Worm (Caenorhabditis elegans) whole organism, late embryonic: ENCODE data around the gene R186.8.

Source experiments
- C08G9.2 ChIP-seq: sonication (generic microtip); optimal IDR thresholded peaks from 2 replicates; lab custom pipeline; 2016; ENCODE audit warnings: mild to moderate bottlenecking, missing genetic modification characterization, moderate library complexity, missing compliant biosample characterization
- C38D4.7 ChIP-seq: fragments of 200-800 bp; sonication (Bioruptor generic); optimal IDR thresholded peaks from 2 replicates; lab custom pipeline; 2018; ENCODE audit warnings: mild to moderate bottlenecking, missing genetic modification characterization, moderate library complexity, missing compliant biosample characterization
- F13H6.1 ChIP-seq: sonication (generic microtip); optimal IDR thresholded peaks from 2 replicates; lab custom pipeline; 2016; ENCODE audit warnings: missing genetic modification characterization, missing compliant biosample characterization
- K09A11.1 ChIP-seq: sonication (generic microtip); optimal IDR thresholded peaks from 2 replicates; lab custom pipeline; 2017; ENCODE audit warnings: antibody characterized with exemption, mild to moderate bottlenecking, missing genetic modification characterization, missing compliant biosample characterization; ENCODE audit not compliant: insufficient read depth
- T23F11.4 ChIP-seq: fragments of 200-800 bp; sonication (Bioruptor generic); optimal IDR thresholded peaks from 2 replicates; lab custom pipeline; 2018; ENCODE audit warnings: mild to moderate bottlenecking, missing genetic modification characterization, missing compliant biosample characterization
- Y22D7AL.16 ChIP-seq: sonication (generic microtip); optimal IDR thresholded peaks from 2 replicates; lab custom pipeline; 2016; ENCODE audit warnings: missing genetic modification characterization, missing compliant biosample characterization
- ahr-1 ChIP-seq: sonication (generic microtip); optimal IDR thresholded peaks from 2 replicates; lab custom pipeline; 2016; ENCODE audit warnings: missing genetic modification characterization, missing compliant biosample characterization
- ceh-14 ChIP-seq: sonication (generic microtip); optimal IDR thresholded peaks from 2 replicates; lab custom pipeline; 2016; ENCODE audit warnings: missing genotype, missing genetic modification characterization, missing compliant biosample characterization
- ceh-19 ChIP-seq: fragments of 200-800 bp; sonication (Bioruptor generic); optimal IDR thresholded peaks from 2 replicates; lab custom pipeline; 2018; ENCODE audit warnings: mild to moderate bottlenecking, missing genetic modification characterization, missing compliant biosample characterization
- ceh-24 ChIP-seq: sonication (generic microtip); optimal IDR thresholded peaks from 2 replicates; lab custom pipeline; 2016; ENCODE audit warnings: mild to moderate bottlenecking, missing genetic modification characterization, missing compliant biosample characterization
- ceh-31 ChIP-seq: sonication (generic microtip); optimal IDR thresholded peaks from 2 replicates; lab custom pipeline; 2016; ENCODE audit warnings: missing genetic modification characterization, missing compliant biosample characterization
- ceh-34 ChIP-seq: sonication (generic microtip); optimal IDR thresholded peaks from 2 replicates; lab custom pipeline; 2016; ENCODE audit warnings: mild to moderate bottlenecking, missing genetic modification characterization, missing compliant biosample characterization
- ceh-45 ChIP-seq: fragments of 200-800 bp; sonication (Bioruptor generic); IDR thresholded peaks from 2 replicates; pipeline ENCODE4 v1.3.6; 2022; ENCODE audit warnings: missing genetic modification reagents, missing genetic modification characterization, missing compliant biosample characterization
- ceh-9 ChIP-seq: sonication (generic microtip); optimal IDR thresholded peaks from 2 replicates; lab custom pipeline; 2016; ENCODE audit warnings: mild to moderate bottlenecking, missing genetic modification characterization, inconsistent platforms, missing compliant biosample characterization
- che-1 ChIP-seq: sonication (generic microtip); optimal IDR thresholded peaks from 2 replicates; lab custom pipeline; 2016; ENCODE audit warnings: mild to moderate bottlenecking, missing genetic modification characterization, missing compliant biosample characterization
- dve-1 ChIP-seq: sonication (generic microtip); optimal IDR thresholded peaks from 2 replicates; lab custom pipeline; 2017; ENCODE audit warnings: antibody characterized with exemption, mild to moderate bottlenecking, missing genetic modification characterization, missing compliant biosample characterization
- elt-2 ChIP-seq: sonication (generic microtip); optimal IDR thresholded peaks from 2 replicates; lab custom pipeline; 2016; ENCODE audit warnings: missing genetic modification reagents, missing genetic modification characterization, missing compliant biosample characterization
- eyg-1 ChIP-seq: sonication (generic microtip); optimal IDR thresholded peaks from 2 replicates; lab custom pipeline; 2016; ENCODE audit warnings: missing genotype, missing genetic modification characterization, missing compliant biosample characterization
- hlh-13 ChIP-seq: fragments of 200-800 bp; sonication (Bioruptor generic); optimal IDR thresholded peaks from 2 replicates; lab custom pipeline; 2018; ENCODE audit warnings: mild to moderate bottlenecking, missing genetic modification characterization, missing compliant biosample characterization
- hlh-15 ChIP-seq: sonication (generic microtip); optimal IDR thresholded peaks from 2 replicates; lab custom pipeline; 2016; ENCODE audit warnings: missing genetic modification characterization, missing compliant biosample characterization
- hlh-30 ChIP-seq: sonication (generic microtip); optimal IDR thresholded peaks from 2 replicates; lab custom pipeline; 2017; ENCODE audit warnings: antibody characterized with exemption, missing genetic modification characterization, missing compliant biosample characterization; ENCODE audit not compliant: insufficient read depth
- hlh-6 ChIP-seq: sonication (generic microtip); optimal IDR thresholded peaks from 2 replicates; lab custom pipeline; 2016; ENCODE audit warnings: missing genotype, missing genetic modification characterization, missing compliant biosample characterization
- hlh-8 ChIP-seq: sonication (generic microtip); optimal IDR thresholded peaks from 2 replicates; lab custom pipeline; 2016; ENCODE audit warnings: missing genotype, missing genetic modification characterization, missing compliant biosample characterization
- lin-11 ChIP-seq: fragments of 200-800 bp; sonication (Bioruptor generic); optimal IDR thresholded peaks from 2 replicates; lab custom pipeline; 2018; ENCODE audit warnings: mild to moderate bottlenecking, missing genetic modification characterization, missing compliant biosample characterization
- madf-2 ChIP-seq: sonication (generic microtip); optimal IDR thresholded peaks from 2 replicates; lab custom pipeline; 2017; ENCODE audit warnings: missing genetic modification characterization, missing compliant biosample characterization
- mec-3 ChIP-seq: sonication (generic microtip); optimal IDR thresholded peaks from 2 replicates; lab custom pipeline; 2016; ENCODE audit warnings: borderline replicate concordance, missing genetic modification characterization, missing compliant biosample characterization
- nfya-1 ChIP-seq: sonication (generic microtip); optimal IDR thresholded peaks from 2 replicates; lab custom pipeline; 2017; ENCODE audit warnings: missing genetic modification characterization, mild to moderate bottlenecking, missing compliant biosample characterization, antibody characterized with exemption, moderate library complexity
- nhr-11 ChIP-seq: fragments of 150-350 bp; optimal IDR thresholded peaks from 2 replicates; lab custom pipeline; 2014; ENCODE audit warnings: missing biosample characterization, missing genetic modification characterization
- npax-4 ChIP-seq: sonication (generic microtip); optimal IDR thresholded peaks from 2 replicates; lab custom pipeline; 2016; ENCODE audit warnings: missing genetic modification characterization, missing compliant biosample characterization
- odd-2 ChIP-seq: sonication (generic microtip); optimal IDR thresholded peaks from 2 replicates; lab custom pipeline; 2017; ENCODE audit warnings: antibody characterized with exemption, mild to moderate bottlenecking, missing genetic modification characterization, missing compliant biosample characterization
- pat-9 ChIP-seq: fragments of 200-800 bp; sonication (Bioruptor generic); optimal IDR thresholded peaks from 2 replicates; lab custom pipeline; 2018; ENCODE audit warnings: mild to moderate bottlenecking, missing genetic modification characterization, moderate library complexity, missing compliant biosample characterization
- pha-2 ChIP-seq: sonication (generic microtip); optimal IDR thresholded peaks from 2 replicates; lab custom pipeline; 2017; ENCODE audit warnings: mild to moderate bottlenecking, missing genetic modification characterization, missing compliant biosample characterization
- pqm-1 ChIP-seq: sonication (generic microtip); optimal IDR thresholded peaks from 2 replicates; lab custom pipeline; 2016; ENCODE audit warnings: missing genetic modification characterization, missing compliant biosample characterization
- ref-2 ChIP-seq: sonication (generic microtip); optimal IDR thresholded peaks from 2 replicates; lab custom pipeline; 2016; ENCODE audit warnings: missing genetic modification characterization, missing compliant biosample characterization
- sdc-2 ChIP-seq: sonication (generic microtip); optimal IDR thresholded peaks from 2 replicates; lab custom pipeline; 2016; ENCODE audit warnings: missing genotype, missing genetic modification characterization, missing compliant biosample characterization
- tbx-2 ChIP-seq: sonication (generic microtip); optimal IDR thresholded peaks from 2 replicates; lab custom pipeline; 2016; ENCODE audit warnings: missing genetic modification characterization, missing compliant biosample characterization
- tbx-7 ChIP-seq: sonication (generic microtip); optimal IDR thresholded peaks from 2 replicates; lab custom pipeline; 2016; ENCODE audit warnings: missing genotype, missing genetic modification characterization, missing compliant biosample characterization
- ttx-3 ChIP-seq: sonication (generic microtip); optimal IDR thresholded peaks from 2 replicates; lab custom pipeline; 2016; ENCODE audit warnings: missing genetic modification reagents, missing genetic modification characterization, missing compliant biosample characterization
- unc-3 ChIP-seq, 2 experiments: fragments of 200-800 bp in 1 of 2; sonication (Bioruptor generic) in 1 of 2; sonication (generic microtip) in 1 of 2; conservative IDR thresholded peaks in 1 of 2; optimal IDR thresholded peaks in 1 of 2; 2 replicates each; pipeline versions ENCODE4 v1.3.6 to Lab custom; 2016 to 2022; ENCODE audit warnings: missing compliant biosample characterization in 2 of 2, missing genetic modification characterization in 2 of 2, missing genetic modification reagents in 1 of 2
- unc-42 ChIP-seq: sonication (generic microtip); optimal IDR thresholded peaks from 2 replicates; lab custom pipeline; 2016; ENCODE audit warnings: missing genotype, missing genetic modification characterization, missing compliant biosample characterization
- unc-55 ChIP-seq: sonication (generic microtip); optimal IDR thresholded peaks from 2 replicates; lab custom pipeline; 2017; ENCODE audit warnings: missing biosample characterization, missing genetic modification reagents, missing genetic modification characterization
- ztf-16 ChIP-seq: sonication (generic microtip); optimal IDR thresholded peaks from 2 replicates; lab custom pipeline; 2017; ENCODE audit warnings: missing genetic modification characterization, missing compliant biosample characterization

R186.8 gene

DNA sequence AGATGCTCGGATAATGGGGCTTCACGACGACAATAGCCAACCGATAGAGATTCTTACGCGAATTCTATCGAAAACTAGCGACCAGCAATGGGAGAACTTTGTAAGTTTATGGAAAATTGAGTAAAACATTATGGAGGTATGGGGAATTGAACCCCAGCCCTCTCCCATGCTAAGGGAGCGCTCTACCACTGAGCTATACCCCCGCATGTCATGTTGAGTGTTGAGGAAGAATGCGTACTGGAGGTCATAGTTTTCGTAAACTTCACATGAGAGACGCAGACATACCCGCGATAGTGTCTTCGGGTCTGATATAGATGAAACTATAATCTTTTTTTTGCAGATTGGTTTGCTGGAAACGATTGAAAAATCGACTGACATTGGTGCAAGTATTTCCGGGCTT is 35.6 kb upstream of the R186.8 start (continued):
- TF ChIP-seq mec-3 (tag; lab: Kevin White, UChicago) (no peak), eyg-1 (peak; percentile 65), pat-9 (tag; lab: Kevin White, UChicago) (peak; percentile 89), ceh-9 (tag; lab: Kevin White, UChicago) (peak; percentile 78), hlh-30 (tag; lab: Kevin White, UChicago) (peak; percentile 12), unc-42 (tag; lab: Kevin White, UChicago) (peak; percentile 57), che-1 (tag; lab: Kevin White, UChicago) (peak; percentile 87), tbx-2 (tag; lab: Kevin White, UChicago) (peak; percentile 83), nfya-1 (tag; lab: Kevin White, UChicago) (peak; percentile 47), unc-55 (GFP tag; lab: Kevin White, UChicago) (no peak), sdc-2 (tag; lab: Kevin White, UChicago) (peak; percentile 76), tbx-7 (tag; lab: Kevin White, UChicago) (peak; percentile 1), C38D4.7 (GFP tag; lab: Kevin White, UChicago) (peak; percentile 85), lin-11 (tag; lab: Kevin White, UChicago) (peak; percentile 74), ztf-16 (tag; lab: Kevin White, UChicago) (peak; percentile 90), ceh-45 (GFP tag; lab: Robert Waterston, UW) (peak; percentile 83), T23F11.4 (peak; percentile 84), K09A11.1 (peak; percentile 68), pqm-1 (tag; lab: Kevin White, UChicago) (peak; percentile 62), odd-2 (peak; percentile 11)

DNA sequence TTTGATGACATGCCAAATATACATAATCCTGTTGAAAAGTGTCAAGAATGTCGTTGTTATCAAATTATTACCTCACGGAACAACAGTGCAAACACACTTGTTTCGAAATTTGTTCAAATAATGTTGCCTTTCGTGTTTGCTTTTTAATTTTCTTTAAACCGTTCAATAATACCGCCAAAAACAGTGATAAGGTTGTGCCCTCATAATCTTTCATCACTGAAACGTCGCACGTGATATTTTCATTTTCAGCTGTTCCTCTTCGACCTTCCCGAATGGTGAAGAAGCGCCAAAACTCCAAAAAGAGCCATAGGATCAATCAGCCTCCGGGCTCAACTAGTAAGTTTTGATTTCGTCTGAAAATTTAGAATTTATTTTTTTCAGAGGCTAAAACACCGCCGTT is 34.3 kb upstream of the R186.8 start, which contains the start of gene inft-2:
inft-2 (plus strand) TSS at position 248 of the 400 bp plus-strand sequence.
- no peak for TF ChIP-seq ahr-1 (tag; lab: Kevin White, UChicago)
- no peak for TF ChIP-seq hlh-30 (tag; lab: Kevin White, UChicago)
- no peak for TF ChIP-seq ceh-45 (GFP tag; lab: Robert Waterston, UW)
- TF ChIP-seq nhr-11 (tag; lab: Kevin White, UChicago), result no peak
- no peak for TF ChIP-seq C38D4.7 (GFP tag; lab: Kevin White, UChicago)
- no peak for TF ChIP-seq eyg-1
- TF ChIP-seq lin-11 (tag; lab: Kevin White, UChicago), result no peak
- no peak for TF ChIP-seq pat-9 (tag; lab: Kevin White, UChicago)
- TF ChIP-seq, all 69 proteins: peak for 0

ce11 chrV:13000068-13000467 is 32.3 kb upstream of the R186.8 start:
- TF ChIP-seq F13H6.1 (tag; lab: Kevin White, UChicago), result no peak
- TF ChIP-seq ahr-1 (tag; lab: Kevin White, UChicago), result no peak
- TF ChIP-seq hlh-8 (tag; lab: Kevin White, UChicago), result no peak
- no peak for TF ChIP-seq ztf-16 (tag; lab: Kevin White, UChicago)
- no peak for TF ChIP-seq ceh-34 (tag; lab: Kevin White, UChicago)
- TF ChIP-seq hlh-6 (tag; lab: Kevin White, UChicago), result no peak
- no peak for TF ChIP-seq unc-3 (GFP tag; conservative IDR thresholded peaks at IDR 0.05; lab: Robert Waterston, UW)
- TF ChIP-seq unc-3 (tag; optimal IDR thresholded peaks at IDR 0.05; lab: Kevin White, UChicago), result no peak
- no peak for TF ChIP-seq C08G9.2 (tag; lab: Kevin White, UChicago)
- no peak for TF ChIP-seq elt-2 (tag; lab: Kevin White, UChicago)
- no peak for TF ChIP-seq ttx-3
- no peak for TF ChIP-seq odd-2
- TF ChIP-seq ceh-31 (tag; lab: Kevin White, UChicago), result no peak
- no peak for TF ChIP-seq unc-55 (GFP tag; lab: Kevin White, UChicago)
- no peak for TF ChIP-seq hlh-13 (GFP tag; lab: Kevin White, UChicago)
- TF ChIP-seq, all 69 proteins: peak for 0

ce11 chrV:12999559-12999958 is 31.8 kb upstream of the R186.8 start, which contains the start of gene far-4:
far-4 (minus strand) TSS chrV:12999659.
- TF ChIP-seq ceh-24 (tag; lab: Kevin White, UChicago) (no peak), npax-4 (no peak), hlh-15 (tag; lab: Kevin White, UChicago) (no peak), tbx-2 (tag; lab: Kevin White, UChicago) (no peak), Y22D7AL.16 (tag; lab: Kevin White, UChicago) (no peak), ceh-19 (GFP tag; lab: Kevin White, UChicago) (no peak), madf-2 (tag; lab: Kevin White, UChicago) (no peak), ceh-34 (tag; lab: Kevin White, UChicago) (no peak), pha-2 (tag; lab: Kevin White, UChicago) (no peak), lin-11 (tag; lab: Kevin White, UChicago) (no peak), pqm-1 (tag; lab: Kevin White, UChicago) (no peak), mec-3 (tag; lab: Kevin White, UChicago) (no peak), unc-42 (tag; lab: Kevin White, UChicago) (no peak), ref-2 (tag; lab: Kevin White, UChicago) (no peak), dve-1 (no peak), C38D4.7 (GFP tag; lab: Kevin White, UChicago) (no peak), ceh-31 (tag; lab: Kevin White, UChicago) (no peak), ceh-14 (no peak)
